Fruit fly (Drosophila melanogaster): ENCODE measurements around the gene Akap200.

Gene Akap200

DNA sequence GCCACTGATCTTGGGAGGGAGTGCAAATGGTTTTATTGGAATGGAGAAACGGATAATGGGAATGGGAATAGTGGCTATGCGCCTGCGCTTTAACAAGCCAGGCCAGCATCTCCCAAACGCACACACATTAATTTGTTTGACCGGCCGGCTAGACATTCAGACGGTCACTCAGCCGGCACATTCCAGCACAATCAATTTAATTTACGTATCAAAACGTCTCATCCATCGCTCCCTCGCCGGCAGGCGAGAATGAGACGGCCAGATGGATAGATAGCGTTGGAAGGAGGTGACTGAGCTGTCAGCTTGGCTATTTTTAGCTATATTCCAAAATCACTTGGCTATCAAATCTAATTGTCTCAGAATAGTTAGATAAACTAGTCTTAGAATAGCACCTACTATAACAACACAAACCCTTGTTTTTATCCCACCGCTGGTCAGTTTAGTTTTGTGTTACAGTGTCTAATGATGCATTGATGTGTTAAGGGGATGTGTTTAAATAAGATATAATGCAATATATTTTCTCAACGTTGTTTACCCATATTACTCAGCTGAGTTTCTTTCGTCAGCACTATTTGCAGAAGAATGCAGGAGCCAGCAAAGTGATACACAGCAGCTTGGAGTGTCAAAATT, 8.1 kb downstream of the Akap200 start (continued):
- no peak for TF ChIP-seq CG6689 (GFP tag; IDR thresholded peaks at IDR 0.05)
- TF ChIP-seq CG8388 (GFP tag; optimal IDR thresholded peaks at IDR 0.05): peak; percentile 3
- peak; percentile 8 for TF ChIP-seq unpg (GFP tag; optimal IDR thresholded peaks at IDR 0.05)
- no peak for TF ChIP-seq lmd (GFP tag; IDR thresholded peaks at IDR 0.05)
- no peak for TF ChIP-seq CG16815 (GFP tag; optimal IDR thresholded peaks at IDR 0.05)
- TF ChIP-seq Mad (GFP tag; optimal IDR thresholded peaks at IDR 0.05): no peak
- TF ChIP-seq lola (GFP tag; optimal IDR thresholded peaks at IDR 0.05): peak in 1 of 3 experiments; percentile 38
- peak; percentile 24 for TF ChIP-seq CG3407 (GFP tag; optimal IDR thresholded peaks at IDR 0.05)
- TF ChIP-seq CG8924 (tag; optimal IDR thresholded peaks at IDR 0.05): peak; percentile 15
- TF ChIP-seq CG17829 (tag; optimal IDR thresholded peaks at IDR 0.05): no peak
- peak in 1 of 2 experiments; percentile 47 for TF ChIP-seq chif (GFP tag; optimal IDR thresholded peaks at IDR 0.05)
- TF ChIP-seq Side (GFP tag; optimal IDR thresholded peaks at IDR 0.05): no peak
- peak; percentile 36 for TF ChIP-seq CG2678 (tag; optimal IDR thresholded peaks at IDR 0.05)
- peak; percentile 14 for TF ChIP-seq CG13424 (tag; optimal IDR thresholded peaks at IDR 0.05)
- peak; percentile 22 for TF ChIP-seq CG8281 (tag; optimal IDR thresholded peaks at IDR 0.05)
- no peak for TF ChIP-seq Ravus (GFP tag; IDR thresholded peaks at IDR 0.05)
- 0 out of 2 replicates have a peak, but pooled peaks have one; percentile 12 for TF ChIP-seq wdn (GFP tag; IDR thresholded peaks at IDR 0.05)
- TF ChIP-seq Chrac-16 (GFP tag; optimal IDR thresholded peaks at IDR 0.05): no peak
- TF ChIP-seq Dad (GFP tag; optimal IDR thresholded peaks at IDR 0.05): no peak
- TF ChIP-seq CG7963 (GFP tag; IDR thresholded peaks at IDR 0.05; ENCODE audit: partially characterized antibody): no peak
- TF ChIP-seq sd (tag; optimal IDR thresholded peaks at IDR 0.05): peak; percentile 95
- peak; percentile 2 for TF ChIP-seq stwl (tag; optimal IDR thresholded peaks at IDR 0.05)
- TF ChIP-seq B-H2 (GFP tag; optimal IDR thresholded peaks at IDR 0.05): no peak
- peak; percentile 33 for TF ChIP-seq CG1602 (GFP tag; optimal IDR thresholded peaks at IDR 0.05)
- TF ChIP-seq row (GFP tag; IDR thresholded peaks at IDR 0.05): peak; percentile 46; the same call in 2 of the 3 replicates
- TF ChIP-seq maf-S (GFP tag; optimal IDR thresholded peaks at IDR 0.05): no peak
- TF ChIP-seq bigmax (GFP tag; optimal IDR thresholded peaks at IDR 0.05): no peak
- TF ChIP-seq onecut (GFP tag; IDR thresholded peaks at IDR 0.05): no peak
- TF ChIP-seq CG1603 (tag; optimal IDR thresholded peaks at IDR 0.05): peak; percentile 34
- no peak for TF ChIP-seq HmgD (GFP tag; optimal IDR thresholded peaks at IDR 0.05)
- TF ChIP-seq CG1647 (GFP tag; optimal IDR thresholded peaks at IDR 0.05): no peak
- peak; percentile 63 for TF ChIP-seq kni (GFP tag; optimal IDR thresholded peaks at IDR 0.05)
- TF ChIP-seq grau (tag; optimal IDR thresholded peaks at IDR 0.05): no peak
- peak; percentile 14 for TF ChIP-seq CG12391 (tag; optimal IDR thresholded peaks at IDR 0.05)
- TF ChIP-seq esg (GFP tag; conservative IDR thresholded peaks at IDR 0.05): no peak
- peak; percentile 21 for TF ChIP-seq CG11504 (tag; optimal IDR thresholded peaks at IDR 0.05)
- TF ChIP-seq CG10979 (tag; optimal IDR thresholded peaks at IDR 0.05): peak; percentile 22
- TF ChIP-seq CG30431 (GFP tag; optimal IDR thresholded peaks at IDR 0.05): no peak
- no peak for TF ChIP-seq CG17385 (GFP tag; optimal IDR thresholded peaks at IDR 0.05)
- TF ChIP-seq p53 (GFP tag; optimal IDR thresholded peaks at IDR 0.05): no peak
- peak; percentile 36 for TF ChIP-seq gem (tag; optimal IDR thresholded peaks at IDR 0.05)
- peak; percentile 29 for TF ChIP-seq CG33557 (GFP tag; optimal IDR thresholded peaks at IDR 0.05)
- no peak for TF ChIP-seq ranshi (GFP tag; IDR thresholded peaks at IDR 0.05)
- TF ChIP-seq dati (GFP tag; IDR thresholded peaks at IDR 0.05): no peak
- peak; percentile 34 for TF ChIP-seq Kr (GFP tag; optimal IDR thresholded peaks at IDR 0.05)
- peak; percentile 71 for TF ChIP-seq ATbp (GFP tag; optimal IDR thresholded peaks at IDR 0.05)
- TF ChIP-seq PHDP (tag; optimal IDR thresholded peaks at IDR 0.05): peak; percentile 26
- TF ChIP-seq salm (tag; optimal IDR thresholded peaks at IDR 0.05): no peak
- TF ChIP-seq nom (GFP tag; optimal IDR thresholded peaks at IDR 0.05): peak; percentile 39

All from whole organism, embryonic.